Worm (Caenorhabditis elegans) whole organism, young adult: ENCODE measurements around the gene twk-34.
"Not testable (repeated sequence)": the region's sequence is repeated elsewhere in the genome, so short reads cannot be mapped to it uniquely, and the experiment has no call there.

ENCODE experiments used
- B0019.2 ChIP-seq: fragments of 200-800 bp; sonication (Bioruptor generic); conservative IDR thresholded peaks from 2 replicates; pipeline ENCODE4 v1.3.6; 2022; ENCODE audit warnings: missing genetic modification reagents, missing genetic modification characterization, missing compliant biosample characterization
- B0336.3 ChIP-seq: fragments of 200-800 bp; sonication (Bioruptor generic); IDR thresholded peaks from 2 replicates; pipeline ENCODE4 v1.3.6; 2022; ENCODE audit warnings: missing genetic modification characterization, missing compliant biosample characterization
- F22D6.2 ChIP-seq: sonication (generic microtip); optimal IDR thresholded peaks from 2 replicates; lab custom pipeline; 2016; ENCODE audit warnings: mild to moderate bottlenecking, missing genetic modification characterization, missing compliant biosample characterization
- F55B11.4 ChIP-seq: sonication (generic microtip); optimal IDR thresholded peaks from 2 replicates; lab custom pipeline; 2016; ENCODE audit warnings: missing compliant biosample characterization, missing genetic modification characterization, borderline replicate concordance; ENCODE audit not compliant: insufficient read depth
- T26A5.8 ChIP-seq: sonication (generic microtip); optimal IDR thresholded peaks from 2 replicates; lab custom pipeline; 2016; ENCODE audit warnings: missing genetic modification characterization, missing compliant biosample characterization
- Y53F4B.3 ChIP-seq: fragments of 200-800 bp; sonication (Bioruptor generic); IDR thresholded peaks from 2 replicates; pipeline ENCODE4 v1.3.6; 2022; ENCODE audit warnings: missing genetic modification reagents, missing genetic modification characterization, missing compliant biosample characterization
- Y56A3A.18 ChIP-seq: fragments of 200-800 bp; sonication (Bioruptor generic); IDR thresholded peaks from 2 replicates; pipeline ENCODE4 v1.3.6; 2022; ENCODE audit warnings: missing genetic modification reagents, missing genetic modification characterization, missing compliant biosample characterization
- Y79H2A.3 ChIP-seq: fragments of 200-800 bp; sonication (Bioruptor generic); conservative IDR thresholded peaks from 2 replicates; pipeline ENCODE4 v1.3.6; 2022; ENCODE audit warnings: missing genetic modification reagents, missing genetic modification characterization, missing compliant biosample characterization
- akir-1 ChIP-seq: fragments of 200-800 bp; sonication (Bioruptor generic); optimal IDR thresholded peaks from 2 replicates; lab custom pipeline; 2018; ENCODE audit warnings: mild to moderate bottlenecking, missing genetic modification characterization, moderate library complexity, missing compliant biosample characterization
- attf-5 ChIP-seq: fragments of 200-800 bp; sonication (Bioruptor generic); optimal IDR thresholded peaks from 2 replicates; lab custom pipeline; 2018; ENCODE audit warnings: mild to moderate bottlenecking, missing genetic modification characterization, missing compliant biosample characterization
- cebp-2 ChIP-seq: fragments of 200-800 bp; sonication (Bioruptor generic); IDR thresholded peaks from 2 replicates; pipeline ENCODE4 v1.3.6; 2022; ENCODE audit warnings: missing genetic modification characterization, missing compliant biosample characterization
- ceh-58 ChIP-seq: fragments of 200-800 bp; sonication (Bioruptor generic); IDR thresholded peaks from 2 replicates; pipeline ENCODE4 v1.3.6; 2022; ENCODE audit warnings: missing genetic modification characterization, missing compliant biosample characterization
- ceh-79 ChIP-seq: sonication (generic microtip); optimal IDR thresholded peaks from 2 replicates; lab custom pipeline; 2017; ENCODE audit warnings: mild to moderate bottlenecking, missing genetic modification characterization, missing compliant biosample characterization
- hlh-12 ChIP-seq: sonication (generic microtip); optimal IDR thresholded peaks from 2 replicates; lab custom pipeline; 2016; ENCODE audit warnings: missing genetic modification characterization, missing compliant biosample characterization
- hmg-1.2 ChIP-seq: fragments of 200-800 bp; sonication (Bioruptor generic); IDR thresholded peaks from 2 replicates; pipeline ENCODE4 v1.3.6; 2022; ENCODE audit warnings: missing genetic modification reagents, missing genetic modification characterization, missing compliant biosample characterization
- let-526 ChIP-seq: fragments of 200-800 bp; sonication (Bioruptor generic); IDR thresholded peaks from 2 replicates; pipeline ENCODE4 v1.3.6; 2022; ENCODE audit warnings: missing genetic modification reagents, missing genetic modification characterization, missing compliant biosample characterization
- madf-10 ChIP-seq: sonication (generic microtip); optimal IDR thresholded peaks from 2 replicates; lab custom pipeline; 2016; ENCODE audit warnings: mild to moderate bottlenecking, missing genetic modification characterization, missing compliant biosample characterization
- mel-28 ChIP-seq: sonication (generic microtip); optimal IDR thresholded peaks from 2 replicates; lab custom pipeline; 2016; ENCODE audit warnings: borderline replicate concordance, mild to moderate bottlenecking, missing genetic modification characterization, missing compliant biosample characterization
- mes-4 ChIP-seq: sonication (generic microtip); optimal IDR thresholded peaks from 2 replicates; lab custom pipeline; 2016; ENCODE audit warnings: missing genotype, missing genetic modification characterization, missing compliant biosample characterization
- nhr-120 ChIP-seq: fragments of 200-800 bp; sonication (Bioruptor generic); IDR thresholded peaks from 2 replicates; pipeline ENCODE4 v1.3.6; 2022; ENCODE audit warnings: missing genetic modification characterization, missing compliant biosample characterization
- nhr-27 ChIP-seq: fragments of 200-800 bp; sonication (Bioruptor generic); optimal IDR thresholded peaks from 2 replicates; lab custom pipeline; 2018; ENCODE audit warnings: mild to moderate bottlenecking, missing genetic modification characterization, moderate library complexity, missing compliant biosample characterization
- pha-4 ChIP-seq: fragments of 150-350 bp; sonication (generic microtip); optimal IDR thresholded peaks from 2 replicates; lab custom pipeline; 2014; ENCODE audit warnings: missing biosample characterization, missing genetic modification reagents, missing genetic modification characterization
- xnd-1 ChIP-seq: sonication (generic microtip); optimal IDR thresholded peaks from 2 replicates; lab custom pipeline; 2016; ENCODE audit warnings: missing genotype, missing genetic modification reagents, missing genetic modification characterization, missing compliant biosample characterization
- zfh-2 ChIP-seq: fragments of 200-800 bp; sonication (Bioruptor generic); conservative IDR thresholded peaks from 2 replicates; pipeline ENCODE4 v1.3.6; 2022; ENCODE audit warnings: missing genetic modification reagents, missing genetic modification characterization, missing compliant biosample characterization
- ztf-22 ChIP-seq: fragments of 200-800 bp; sonication (Bioruptor generic); optimal IDR thresholded peaks from 2 replicates; lab custom pipeline; 2018; ENCODE audit warnings: mild to moderate bottlenecking, missing genetic modification characterization, moderate library complexity, missing compliant biosample characterization
- ztf-25 ChIP-seq: fragments of 200-800 bp; sonication (Bioruptor generic); IDR thresholded peaks from 2 replicates; pipeline ENCODE4 v1.3.6; 2022; ENCODE audit warnings: missing genetic modification reagents, missing genetic modification characterization, missing compliant biosample characterization

twk-34 gene

ce11 chrV:15752941-15753340 lies 48.2 kb downstream of the twk-34 start, which contains the start of gene str-5:
TSS of gene str-5 (plus strand) at chrV:15753241.
- TF ChIP-seq F22D6.2; T26A5.8 (tag; lab: Kevin White, UChicago); pha-4 (tag; lab: Kevin White, UChicago): not testable (repeated sequence)

ce11 chrV:15754731-15755130 lies 50.0 kb downstream of the twk-34 start, which contains the start of gene str-8:
TSS of gene str-8 (plus strand) at chrV:15755031.
- not testable (repeated sequence) for TF ChIP-seq ztf-22 (GFP tag; lab: Kevin White, UChicago); mes-4 (tag; lab: Kevin White, UChicago); B0019.2

- no peak for TF ChIP-seq hmg-1.2 (GFP tag; lab: Robert Waterston, UW)
- TF ChIP-seq ceh-79 (tag; lab: Kevin White, UChicago) = no peak
- no peak for TF ChIP-seq attf-5 (GFP tag; lab: Kevin White, UChicago)
- no peak for TF ChIP-seq madf-10 (tag; lab: Kevin White, UChicago)
Observed at ce11 chrV:15757645-15758044, 52.9 kb downstream of the twk-34 start.

- TF ChIP-seq Y56A3A.18 (GFP tag; lab: Robert Waterston, UW) (no peak), ceh-58 (GFP tag; lab: Robert Waterston, UW) (no peak), Y53F4B.3 (GFP tag; lab: Robert Waterston, UW) (no peak), akir-1 (no peak), nhr-27 (tag; lab: Kevin White, UChicago) (no peak), zfh-2 (no peak), Y79H2A.3 (GFP tag; lab: Robert Waterston, UW) (no peak), B0336.3 (GFP tag; lab: Robert Waterston, UW) (no peak), cebp-2 (no peak), F55B11.4 (tag; lab: Kevin White, UChicago) (no peak), nhr-120 (GFP tag; lab: Robert Waterston, UW) (no peak), let-526 (no peak), xnd-1 (tag; lab: Kevin White, UChicago) (no peak), hmg-1.2 (GFP tag; lab: Robert Waterston, UW) (no peak), ztf-25 (GFP tag; lab: Robert Waterston, UW) (no peak), mes-4 (tag; lab: Kevin White, UChicago) (no peak), hlh-12 (tag; lab: Kevin White, UChicago) (no peak), mel-28 (tag; lab: Kevin White, UChicago) (no peak)
Observed at ce11 chrV:15758449-15758848, 53.7 kb downstream of the twk-34 start, which contains the start of gene str-9. TSS of gene str-9 (plus strand) at chrV:15758749.
